Fruit fly (Drosophila melanogaster): ENCODE data around the gene CG42540.

Gene CG42540

dm6 chr3L:4590051-4590450, 34.2 kb downstream of the CG42540 start:
- no peak for TF ChIP-seq CG17801 (GFP tag; optimal IDR thresholded peaks at IDR 0.05; ENCODE audit: partially characterized antibody)

DNA sequence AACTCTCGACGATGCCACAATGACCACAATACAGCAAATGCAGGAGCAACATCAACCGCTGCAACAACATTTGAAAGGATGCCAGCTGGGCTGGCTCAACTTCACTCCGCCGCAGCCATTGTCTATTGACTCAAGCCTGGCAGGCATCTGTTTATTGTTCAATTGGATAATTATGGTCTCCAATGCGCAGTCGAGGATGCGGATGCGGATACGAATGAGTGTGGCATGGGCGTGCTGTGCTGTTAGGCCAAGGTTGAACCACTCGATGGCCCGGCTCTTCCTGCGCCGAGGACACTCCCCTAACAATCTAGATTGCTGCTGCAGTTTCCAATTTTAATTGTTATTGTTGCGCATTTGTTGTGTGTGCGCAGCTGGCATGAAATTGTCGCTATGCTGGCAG, 43.9 kb downstream of the CG42540 start:
- TF ChIP-seq CG17801 (GFP tag; optimal IDR thresholded peaks at IDR 0.05; ENCODE audit: partially characterized antibody): no peak

- no peak for TF ChIP-seq CG17801 (GFP tag; optimal IDR thresholded peaks at IDR 0.05; ENCODE audit: partially characterized antibody)
These were observed 46.4 kb downstream of the CG42540 start for dm6 chr3L:4602333-4602732.

DNA sequence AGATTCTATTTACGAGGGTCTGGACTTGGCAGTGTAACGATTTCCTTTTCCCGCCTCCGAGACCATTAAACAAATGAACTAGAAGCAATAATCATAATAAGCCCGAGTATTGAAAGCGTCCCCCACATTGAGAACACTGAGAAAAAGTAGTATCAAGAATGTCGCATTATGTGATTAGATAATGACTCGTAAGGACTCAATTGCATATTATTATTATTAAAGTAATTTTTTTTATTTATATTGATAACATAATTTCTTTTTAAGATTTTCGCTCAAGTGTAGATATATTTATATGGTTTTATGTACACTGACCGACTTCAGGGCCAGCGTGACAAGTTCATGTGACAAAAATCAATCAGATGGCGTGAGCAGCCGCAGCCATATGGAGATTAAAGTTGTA, 47.6 kb downstream of the CG42540 start:
- no peak for TF ChIP-seq CG17801 (GFP tag; optimal IDR thresholded peaks at IDR 0.05; ENCODE audit: partially characterized antibody)

DNA sequence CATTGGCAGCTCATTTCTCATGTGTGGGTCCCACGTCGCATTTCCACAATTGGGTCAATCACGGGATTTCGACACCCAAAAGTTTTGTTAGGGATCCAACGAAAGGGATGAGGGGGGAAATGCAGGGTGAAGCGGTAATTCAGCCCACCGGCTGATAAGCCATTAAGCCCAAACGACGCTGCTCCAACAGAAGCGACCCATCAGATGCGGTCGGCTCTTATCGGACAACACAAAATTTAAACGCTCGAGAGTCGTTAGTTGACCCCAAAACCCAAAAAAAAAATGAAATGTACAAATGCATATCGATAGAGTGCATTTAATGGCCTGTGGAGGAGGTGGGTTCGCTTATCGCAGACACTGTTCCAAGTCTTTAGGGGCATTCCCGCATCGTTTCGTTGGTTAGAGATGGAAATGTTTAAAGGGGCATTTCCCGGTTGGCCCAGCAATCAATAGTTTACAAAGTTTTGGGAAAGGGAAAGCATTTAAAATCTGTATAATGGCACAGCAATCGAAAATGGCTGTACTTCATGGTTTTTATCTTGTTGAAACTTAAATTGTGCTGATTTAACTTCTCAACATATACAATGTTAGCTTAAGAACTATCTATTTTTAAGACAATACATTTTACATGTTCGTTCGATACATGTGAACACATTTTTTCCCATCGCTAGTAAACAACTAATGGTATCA, 51.0 kb downstream of the CG42540 start:
- no peak for TF ChIP-seq CG17801 (GFP tag; optimal IDR thresholded peaks at IDR 0.05; ENCODE audit: partially characterized antibody)

DNA sequence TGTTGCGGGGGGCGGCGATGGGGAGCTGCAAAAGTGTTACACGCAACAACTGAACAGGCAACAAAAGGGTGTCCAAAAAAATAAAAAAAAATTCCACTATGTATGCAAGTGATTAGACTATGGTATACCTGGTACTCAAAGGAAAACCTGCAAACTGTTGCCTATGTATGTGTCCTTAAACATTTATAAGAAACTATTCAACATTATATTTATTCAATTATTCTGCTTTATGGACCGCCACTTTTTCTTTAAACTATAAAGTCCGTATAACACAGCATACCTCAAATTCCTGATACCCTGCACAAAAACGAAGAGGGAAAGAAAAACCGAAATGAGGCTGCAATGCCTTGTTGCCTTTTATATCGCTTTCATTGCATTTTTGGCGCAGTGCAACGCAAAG, 51.8 kb downstream of the CG42540 start:
- no peak for TF ChIP-seq CG17801 (GFP tag; optimal IDR thresholded peaks at IDR 0.05; ENCODE audit: partially characterized antibody)

dm6 chr3L:4611311-4611710, 55.4 kb downstream of the CG42540 start:
- TF ChIP-seq CG17801 (GFP tag; optimal IDR thresholded peaks at IDR 0.05; ENCODE audit: partially characterized antibody): no peak

DNA sequence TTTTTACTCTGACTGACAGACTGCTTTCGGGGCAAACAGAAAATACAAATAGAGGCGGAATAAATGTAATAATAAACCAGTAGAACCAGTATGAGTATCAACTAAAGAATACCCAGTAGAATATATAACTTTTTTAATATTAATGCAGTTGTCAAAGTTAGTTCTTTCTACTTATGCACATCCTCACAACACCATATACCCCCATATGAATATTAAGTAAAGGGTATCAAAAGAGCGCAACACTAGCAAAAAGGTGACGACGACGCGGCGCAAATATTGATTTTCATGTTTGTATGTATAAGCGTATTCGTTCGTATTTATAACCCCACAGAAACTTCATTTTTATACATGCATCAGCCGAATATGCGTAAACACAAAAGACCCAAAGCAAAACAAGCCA, 57.2 kb downstream of the CG42540 start:
- peak; percentile 73 for TF ChIP-seq CG17801 (GFP tag; optimal IDR thresholded peaks at IDR 0.05; ENCODE audit: partially characterized antibody)

DNA sequence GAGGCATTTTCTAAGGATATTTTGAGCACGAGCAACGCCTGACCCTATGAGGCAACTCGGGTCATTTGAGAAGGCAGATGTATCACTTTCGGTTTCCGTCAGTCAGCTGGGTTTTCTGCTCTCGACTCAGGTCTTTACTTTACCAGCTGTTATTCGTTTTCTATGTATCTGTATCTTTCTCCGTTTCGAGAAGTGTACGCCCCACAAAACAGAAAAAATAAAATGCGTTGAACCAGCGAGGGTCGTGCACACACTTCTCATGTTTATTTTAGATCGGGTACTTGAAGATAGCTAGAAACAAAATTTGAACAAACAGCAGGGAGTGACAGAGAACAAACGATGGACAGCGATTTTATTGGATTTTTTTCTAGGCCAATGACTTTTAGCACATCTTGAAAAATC, 58.0 kb downstream of the CG42540 start:
- no peak for TF ChIP-seq CG17801 (GFP tag; optimal IDR thresholded peaks at IDR 0.05; ENCODE audit: partially characterized antibody)

DNA sequence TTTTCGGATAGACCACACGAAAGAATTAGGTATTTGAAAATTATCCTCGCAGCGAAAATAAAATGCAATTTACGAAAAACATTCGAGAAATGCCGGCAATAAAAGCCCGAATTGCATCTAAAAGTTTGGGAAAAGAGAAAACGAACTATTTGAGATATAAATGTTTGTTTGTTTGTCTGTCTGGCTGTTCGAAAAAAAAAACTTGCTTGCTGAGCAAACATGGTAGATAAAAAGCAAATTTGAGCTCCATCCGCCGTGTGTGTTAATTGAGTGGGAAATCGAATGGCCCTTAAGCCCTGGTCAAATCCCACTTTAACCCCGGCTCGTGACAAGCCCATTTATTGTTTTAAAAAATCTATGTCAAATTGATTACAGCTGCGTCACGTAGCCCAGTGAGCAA, 59.2 kb downstream of the CG42540 start:
- no peak for TF ChIP-seq CG17801 (GFP tag; optimal IDR thresholded peaks at IDR 0.05; ENCODE audit: partially characterized antibody)

DNA sequence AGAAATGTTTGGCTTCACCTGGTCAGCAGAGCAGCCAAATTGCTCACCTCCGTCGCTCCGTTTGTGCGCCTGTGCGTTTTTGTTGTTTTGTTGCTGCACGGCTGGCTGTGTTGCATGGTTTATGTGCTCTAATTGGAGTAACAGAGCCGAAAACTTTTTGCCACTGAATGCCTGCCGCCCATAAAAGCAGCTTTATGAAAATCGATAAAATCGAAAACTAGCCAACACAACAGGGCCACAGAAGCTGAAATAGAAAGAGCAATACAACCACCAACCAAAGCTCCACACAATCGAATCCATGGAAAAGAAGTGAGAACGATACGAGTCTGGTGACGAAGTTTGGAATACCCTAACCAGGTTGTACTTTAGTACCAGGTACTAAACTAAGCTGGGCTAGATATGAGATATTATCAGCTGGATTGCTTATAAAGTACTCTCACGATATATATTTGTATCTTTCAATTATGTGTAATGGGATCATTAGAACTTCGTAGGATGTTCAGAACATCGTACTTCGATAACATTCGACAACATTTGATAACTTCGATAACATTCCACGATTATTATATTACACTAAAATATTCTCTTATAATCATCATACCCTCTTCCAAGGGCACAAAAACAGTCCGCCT, 63.1 kb downstream of the CG42540 start:
- TF ChIP-seq CG17801 (GFP tag; optimal IDR thresholded peaks at IDR 0.05; ENCODE audit: partially characterized antibody): no peak

- no peak for TF ChIP-seq CG17801 (GFP tag; optimal IDR thresholded peaks at IDR 0.05; ENCODE audit: partially characterized antibody)
These were observed 63.8 kb downstream of the CG42540 start for dm6 chr3L:4619497-4620211.

- TF ChIP-seq CG17801 (GFP tag; optimal IDR thresholded peaks at IDR 0.05; ENCODE audit: partially characterized antibody): no peak
These were observed 65.0 kb downstream of the CG42540 start, which contains the start of gene CG32246 for dm6 chr3L:4620919-4621318. TSS of gene CG32246 (plus strand) at chr3L:4621219.

DNA sequence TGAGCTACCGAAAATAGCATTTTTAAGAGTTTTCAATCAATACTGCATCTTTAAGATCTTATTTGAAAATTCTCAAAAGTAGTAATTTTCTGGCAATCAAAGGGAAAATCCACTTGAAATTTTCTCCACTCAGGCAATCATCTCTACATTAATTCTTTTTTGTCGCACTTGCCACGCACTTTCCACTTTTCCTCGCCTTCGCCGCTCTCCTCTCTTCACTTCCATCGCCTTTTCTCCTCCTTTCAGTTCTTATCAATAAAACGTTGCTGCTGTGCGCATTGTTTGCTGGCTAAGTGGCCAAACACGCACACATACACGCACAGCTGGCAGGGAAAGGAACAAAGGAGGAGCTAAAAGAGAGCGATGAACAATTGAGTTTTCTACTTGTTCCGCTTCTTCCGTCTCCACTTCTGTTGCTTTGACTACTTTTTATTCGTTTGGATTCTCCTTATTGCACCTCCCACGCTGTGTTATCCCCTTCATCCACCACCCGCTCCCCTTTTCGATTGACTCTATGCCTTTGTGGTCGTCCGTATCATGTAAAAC, 67.2 kb downstream of the CG42540 start:
- no peak for TF ChIP-seq CG17801 (GFP tag; optimal IDR thresholded peaks at IDR 0.05; ENCODE audit: partially characterized antibody)

dm6 chr3L:4623870-4624269, 68.0 kb downstream of the CG42540 start:
- peak; percentile 58 for TF ChIP-seq CG17801 (GFP tag; optimal IDR thresholded peaks at IDR 0.05; ENCODE audit: partially characterized antibody)
